Fruit fly (Drosophila melanogaster): Measurements from ENCODE around the gene Ir76a.
A peak's percentile ranks its signal among the peaks of the same experiment; 100 is the strongest.

Ir76a gene

dm6 chr3L:19817807-19818531 lies 18.9 kb downstream of the Ir76a start, which contains the start of the genes Fibp and Deaf1 (continued):
- no peak for TF ChIP-seq CG12071 (GFP tag; optimal IDR thresholded peaks at IDR 0.05)
- TF ChIP-seq Hr78 (GFP tag; optimal IDR thresholded peaks at IDR 0.05) = no peak
- TF ChIP-seq CG14050 (GFP tag; IDR thresholded peaks at IDR 0.05) = peak; percentile 54; the same call in 2 of the 3 replicates
- TF ChIP-seq CG6272 (GFP tag; IDR thresholded peaks at IDR 0.05) = peak; percentile 84
- peak; percentile 62; the same call in 2 of the 3 replicates for TF ChIP-seq CG11093 (GFP tag; IDR thresholded peaks at IDR 0.05)
- TF ChIP-seq CG17186 (GFP tag; optimal IDR thresholded peaks at IDR 0.05) = peak; percentile 58
- no peak for TF ChIP-seq eve (GFP tag; optimal IDR thresholded peaks at IDR 0.05)
- 0 out of 2 replicates have a peak, but pooled peaks have one; percentile 6 for TF ChIP-seq Gsc (GFP tag; IDR thresholded peaks at IDR 0.05)
- TF ChIP-seq Antp (GFP tag; optimal IDR thresholded peaks at IDR 0.05) = peak; percentile 85
- peak; percentile 62 for TF ChIP-seq Myb (GFP tag; optimal IDR thresholded peaks at IDR 0.05)
- peak; percentile 57 for TF ChIP-seq NK7.1 (GFP tag; optimal IDR thresholded peaks at IDR 0.05)
- TF ChIP-seq CG15269 (tag; optimal IDR thresholded peaks at IDR 0.05) = peak; percentile 68
- TF ChIP-seq toy (GFP tag; IDR thresholded peaks at IDR 0.05) = no peak
- peak; percentile 56 for TF ChIP-seq CG18764 (GFP tag; optimal IDR thresholded peaks at IDR 0.05)
- peak; percentile 56 for TF ChIP-seq disco-r (GFP tag; optimal IDR thresholded peaks at IDR 0.05)
- no peak for TF ChIP-seq CG6765 (GFP tag; optimal IDR thresholded peaks at IDR 0.05)
- TF ChIP-seq unpg (GFP tag; optimal IDR thresholded peaks at IDR 0.05) = peak; percentile 61
- TF ChIP-seq CG17568 (GFP tag; optimal IDR thresholded peaks at IDR 0.05) = no peak
- TF ChIP-seq CG18476 (GFP tag; optimal IDR thresholded peaks at IDR 0.05) = peak; percentile 73
- peak; percentile 78 for TF ChIP-seq CG8944 (GFP tag; optimal IDR thresholded peaks at IDR 0.05)
- peak in 1 of 2 experiments; percentile 39 for TF ChIP-seq Dfd (GFP tag; optimal IDR thresholded peaks at IDR 0.05)
- TF ChIP-seq CG12219 (GFP tag; optimal IDR thresholded peaks at IDR 0.05) = no peak
- peak; percentile 39; the same call in 1 of the 2 replicates for TF ChIP-seq ranshi (GFP tag; IDR thresholded peaks at IDR 0.05)
- TF ChIP-seq CG8388 (GFP tag; optimal IDR thresholded peaks at IDR 0.05) = peak; percentile 33
- peak; percentile 79 for TF ChIP-seq dmrt11E (tag; optimal IDR thresholded peaks at IDR 0.05)
- TF ChIP-seq Gug (GFP tag; IDR thresholded peaks at IDR 0.05) = peak; percentile 93; the same call in 2 of the 4 replicates
- no peak for TF ChIP-seq CG10321 (GFP tag; IDR thresholded peaks at IDR 0.05)
- TF ChIP-seq CG1792 (GFP tag; optimal IDR thresholded peaks at IDR 0.05) = peak; percentile 46
- TF ChIP-seq CG9797 (GFP tag; optimal IDR thresholded peaks at IDR 0.05) = peak; percentile 51
- TF ChIP-seq Eip74EF (GFP tag; optimal IDR thresholded peaks at IDR 0.05) = peak in 1 of 2 experiments; percentile 3
- no peak for TF ChIP-seq CG11695 (GFP tag; IDR thresholded peaks at IDR 0.05)
- peak; percentile 74 for TF ChIP-seq CG12104 (GFP tag; optimal IDR thresholded peaks at IDR 0.05)
- TF ChIP-seq CG14860 (GFP tag; IDR thresholded peaks at IDR 0.05; ENCODE audit: partially characterized antibody) = peak; percentile 97
- TF ChIP-seq slbo (GFP tag; IDR thresholded peaks at IDR 0.05) = peak; percentile 87
- no peak for TF ChIP-seq CG8478 (optimal IDR thresholded peaks at IDR 0.05)
- TF ChIP-seq zen (tag; optimal IDR thresholded peaks at IDR 0.05) = peak; percentile 75
- TF ChIP-seq Pdp1 (GFP tag; optimal IDR thresholded peaks at IDR 0.05) = peak; percentile 76 to 85
- peak; percentile 50 for TF ChIP-seq CG34376 (GFP tag; optimal IDR thresholded peaks at IDR 0.05)
- no peak for TF ChIP-seq CG11696 (GFP tag; IDR thresholded peaks at IDR 0.05)
- no peak for TF ChIP-seq h (optimal IDR thresholded peaks at IDR 0.05)
- peak; percentile 95 for TF ChIP-seq row (GFP tag; IDR thresholded peaks at IDR 0.05)
- peak; percentile 66 for TF ChIP-seq CG8089 (GFP tag; optimal IDR thresholded peaks at IDR 0.05)
- peak; percentile 92 for TF ChIP-seq unc-4 (GFP tag; IDR thresholded peaks at IDR 0.05; ENCODE audit: partially characterized antibody)
- TF ChIP-seq CG11560 (tag; IDR thresholded peaks at IDR 0.05) = no peak
- no peak for TF ChIP-seq CG5953 (GFP tag; IDR thresholded peaks at IDR 0.05)
- TF ChIP-seq NC2β (GFP tag; optimal IDR thresholded peaks at IDR 0.05) = peak; percentile 58
- TF ChIP-seq Optix (GFP tag; IDR thresholded peaks at IDR 0.05) = no peak
- TF ChIP-seq jumu (GFP tag; optimal IDR thresholded peaks at IDR 0.05) = peak; percentile 80
- no peak for TF ChIP-seq dati (GFP tag; IDR thresholded peaks at IDR 0.05)
- no peak for TF ChIP-seq CG5180 (GFP tag; optimal IDR thresholded peaks at IDR 0.05)
